Worm (Caenorhabditis elegans) whole organism, L2 larva: Measurements from ENCODE around the gene F38A1.11.

ENCODE experiments used
- F13H6.1 ChIP-seq: sonication (generic microtip); optimal IDR thresholded peaks from 2 replicates; lab custom pipeline; 2016; ENCODE audit warnings: missing genetic modification characterization, missing compliant biosample characterization
- R02D3.7 ChIP-seq: fragments of 150-350 bp; optimal IDR thresholded peaks from 2 replicates; lab custom pipeline; 2014; ENCODE audit warnings: missing biosample characterization, missing genetic modification characterization
- ama-1 ChIP-seq: fragments of 150-350 bp; optimal IDR thresholded peaks from 2 replicates; lab custom pipeline; 2018; ENCODE audit warnings: inconsistent platforms
- ceh-82 ChIP-seq: fragments of 150-350 bp; optimal IDR thresholded peaks from 2 replicates; lab custom pipeline; 2014; ENCODE audit warnings: missing biosample characterization, missing genetic modification characterization
- elt-3 ChIP-seq: sonication (generic microtip); optimal IDR thresholded peaks from 2 replicates; lab custom pipeline; 2017; ENCODE audit warnings: missing biosample characterization, missing genetic modification characterization
- lin-13 ChIP-seq: fragments of 150-350 bp; optimal IDR thresholded peaks from 2 replicates; lab custom pipeline; 2014; ENCODE audit warnings: missing biosample characterization, missing genetic modification reagents, missing genetic modification characterization
- lin-39 ChIP-seq: fragments of 150-350 bp; optimal IDR thresholded peaks from 2 replicates; lab custom pipeline; 2014; ENCODE audit warnings: missing biosample characterization, missing genetic modification reagents, missing genetic modification characterization
- lsy-2 ChIP-seq, 2 experiments: fragments of 150-350 bp in 1 of 2; sonication (generic microtip) in 1 of 2; optimal IDR thresholded peaks; 2 replicates each; lab custom pipeline; 2014 to 2017; ENCODE audit warnings: missing biosample characterization in 2 of 2, missing genetic modification characterization in 2 of 2
- mdl-1 ChIP-seq, 2 experiments: fragments of 150-350 bp in 1 of 2; sonication (generic microtip) in 1 of 2; optimal IDR thresholded peaks; 2 replicates each; lab custom pipeline; 2017; ENCODE audit warnings: missing biosample characterization in 2 of 2, missing genetic modification characterization in 2 of 2
- nhr-129 ChIP-seq: fragments of 150-350 bp; optimal IDR thresholded peaks from 2 replicates; lab custom pipeline; 2014; ENCODE audit warnings: missing biosample characterization, missing genetic modification characterization
- nhr-237 ChIP-seq: fragments of 150-350 bp; optimal IDR thresholded peaks from 2 replicates; lab custom pipeline; 2014; ENCODE audit warnings: missing biosample characterization, missing genetic modification characterization
- nhr-25 ChIP-seq: fragments of 150-350 bp; sonication (generic microtip); optimal IDR thresholded peaks from 3 replicates; lab custom pipeline; 2014; ENCODE audit warnings: missing biosample characterization, missing genetic modification characterization
- snpc-4 ChIP-seq: fragments of 150-350 bp; optimal IDR thresholded peaks from 2 replicates; lab custom pipeline; 2014; ENCODE audit warnings: missing biosample characterization, missing genetic modification characterization
- zag-1 ChIP-seq: fragments of 150-350 bp; optimal IDR thresholded peaks from 2 replicates; lab custom pipeline; 2014; ENCODE audit warnings: missing biosample characterization, missing genetic modification characterization

ce11 chrIV:1216290-1216689 lies 30.9 kb upstream of the F38A1.11 start, which contains the start of gene W09G12.9:
- TF ChIP-seq F13H6.1 (tag; lab: Kevin White, UChicago) = no peak
- no peak for TF ChIP-seq snpc-4 (tag; lab: Kevin White, UChicago)
- no peak for TF ChIP-seq zag-1
- no peak for TF ChIP-seq lsy-2 (tag; optimal IDR thresholded peaks at IDR 0.05; lab: Kevin White, UChicago)
- TF ChIP-seq elt-3 = no peak
- TF ChIP-seq ama-1 (lab: Kevin White, UChicago) = no peak
- no peak for TF ChIP-seq ceh-82
- no peak for TF ChIP-seq nhr-237
- no peak for TF ChIP-seq lin-39 (tag; lab: Kevin White, UChicago)
- TF ChIP-seq nhr-25 (tag; lab: Kevin White, UChicago) = no peak
- TF ChIP-seq R02D3.7 (tag; lab: Kevin White, UChicago) = no peak
- TF ChIP-seq lin-13 (GFP tag; lab: Kevin White, UChicago) = no peak
- TF ChIP-seq mdl-1 (tag; optimal IDR thresholded peaks at IDR 0.05; lab: Kevin White, UChicago) = no peak
- TF ChIP-seq nhr-129 (tag; lab: Kevin White, UChicago) = no peak
